Worm (Caenorhabditis elegans) whole organism, mixed stage, embryonic: ENCODE data around the gene H10E21.4.

ENCODE experiments used
- blmp-1 ChIP-seq: fragments of 150-350 bp; optimal IDR thresholded peaks from 2 replicates; lab custom pipeline; 2014; ENCODE audit warnings: missing biosample characterization, missing genetic modification characterization
- ceh-83 ChIP-seq: fragments of 200-800 bp; sonication (Bioruptor generic); optimal IDR thresholded peaks from 2 replicates; lab custom pipeline; 2018; ENCODE audit warnings: mild to moderate bottlenecking, missing genetic modification characterization, missing compliant biosample characterization
- cnd-1 ChIP-seq: fragments of 200-800 bp; sonication (Bioruptor generic); optimal IDR thresholded peaks from 2 replicates; lab custom pipeline; 2018; ENCODE audit warnings: mild to moderate bottlenecking, missing genetic modification characterization, missing compliant biosample characterization
- ham-2 ChIP-seq: fragments of 200-800 bp; sonication (Bioruptor generic); optimal IDR thresholded peaks from 2 replicates; lab custom pipeline; 2018; ENCODE audit warnings: mild to moderate bottlenecking, missing genetic modification characterization, missing compliant biosample characterization
- nhr-28 ChIP-seq: fragments of 150-350 bp; optimal IDR thresholded peaks from 2 replicates; lab custom pipeline; 2014; ENCODE audit warnings: missing biosample characterization, missing genetic modification characterization
- snpc-4 ChIP-seq: fragments of 150-350 bp; optimal IDR thresholded peaks from 2 replicates; lab custom pipeline; 2014; ENCODE audit warnings: missing biosample characterization, missing genetic modification characterization
- sptf-1 ChIP-seq: sonication (generic microtip); optimal IDR thresholded peaks from 2 replicates; lab custom pipeline; 2017; ENCODE audit warnings: mild to moderate bottlenecking, missing genetic modification characterization, moderate library complexity, missing compliant biosample characterization
- unc-120 ChIP-seq: sonication (generic microtip); optimal IDR thresholded peaks from 2 replicates; lab custom pipeline; 2017; ENCODE audit warnings: missing genetic modification characterization, missing compliant biosample characterization; ENCODE audit not compliant: poor library complexity, severe bottlenecking
- ztf-11 ChIP-seq: fragments of 150-350 bp; optimal IDR thresholded peaks from 2 replicates; lab custom pipeline; 2014; ENCODE audit warnings: missing biosample characterization, missing genetic modification characterization

DNA sequence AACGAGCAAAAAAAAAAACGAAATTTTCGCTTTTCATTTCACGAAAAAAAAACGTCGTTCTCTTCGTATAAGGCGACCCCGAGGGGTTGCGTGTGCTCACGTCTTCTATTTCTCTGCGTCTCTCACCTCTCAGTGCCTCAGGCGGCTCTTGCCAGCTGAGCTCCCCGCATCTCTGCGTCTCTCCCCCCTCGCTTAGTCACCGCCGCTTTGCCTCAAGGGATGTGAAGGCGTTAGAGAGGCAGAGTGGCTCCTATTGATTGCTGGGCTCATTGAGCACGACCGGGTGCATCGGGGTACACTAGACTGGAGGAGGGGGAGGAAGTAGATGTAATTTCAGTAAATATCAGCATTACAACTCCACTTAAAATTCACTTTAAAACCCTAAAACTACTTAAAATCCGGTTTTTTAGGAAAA, 6.1 kb upstream of the H10E21.4 start:
- TF ChIP-seq blmp-1 (tag; lab: Kevin White, UChicago) (no peak), nhr-28 (tag; lab: Kevin White, UChicago) (no peak), cnd-1 (tag; lab: Kevin White, UChicago) (no peak), ham-2 (GFP tag; lab: Kevin White, UChicago) (peak; percentile 3), sptf-1 (tag; lab: Kevin White, UChicago) (no peak), snpc-4 (tag; lab: Kevin White, UChicago) (no peak), ztf-11 (tag; lab: Kevin White, UChicago) (peak; percentile 45), unc-120 (tag; lab: Kevin White, UChicago) (peak; percentile 33), ceh-83 (GFP tag; lab: Kevin White, UChicago) (no peak)
